Fruit fly (Drosophila melanogaster) whole organism, adult: Measurements from ENCODE around the gene ihog.
A peak's percentile ranks its signal among the peaks of the same experiment; 100 is the strongest.

Source experiments
- CG11617 ChIP-seq: fragments of 200-800 bp; sonication (Bioruptor generic); optimal IDR thresholded peaks from 2 replicates; lab custom pipeline; 2017; ENCODE audit warnings: mild to moderate bottlenecking, missing biosample characterization, missing genetic modification reagents, missing genetic modification characterization
- CG14711 ChIP-seq: fragments of 200-800 bp; sonication (Bioruptor generic); optimal IDR thresholded peaks from 2 replicates; lab custom pipeline; 2018; ENCODE audit warnings: missing biosample characterization, mild to moderate bottlenecking, missing genetic modification characterization, moderate library complexity
- CG5204 ChIP-seq: fragments of 200-800 bp; sonication (Bioruptor generic); optimal IDR thresholded peaks from 2 replicates; lab custom pipeline; 2016; ENCODE audit warnings: missing biosample characterization, missing genetic modification characterization
- CG7101 ChIP-seq: fragments of 200-800 bp; sonication (Bioruptor generic); optimal IDR thresholded peaks from 2 replicates; lab custom pipeline; 2018; ENCODE audit warnings: missing biosample characterization, mild to moderate bottlenecking, missing genetic modification characterization, moderate library complexity
- Crg-1 ChIP-seq: fragments of 200-800 bp; sonication (Bioruptor generic); optimal IDR thresholded peaks from 2 replicates; lab custom pipeline; 2016; ENCODE audit warnings: missing biosample characterization, missing genetic modification characterization
- Hr96 ChIP-seq: fragments of 200-800 bp; sonication (Bioruptor generic); optimal IDR thresholded peaks from 2 replicates; lab custom pipeline; 2016; ENCODE audit warnings: missing biosample characterization, missing genetic modification characterization
- bab1 ChIP-seq: fragments of 200-800 bp; sonication (Bioruptor generic); optimal IDR thresholded peaks from 3 replicates; lab custom pipeline; 2019; ENCODE audit warnings: missing biosample characterization, mild to moderate bottlenecking, missing genetic modification characterization, moderate library complexity
- cic ChIP-seq: fragments of 200-800 bp; sonication (Bioruptor generic); optimal IDR thresholded peaks from 2 replicates; lab custom pipeline; 2017; ENCODE audit warnings: missing biosample characterization, mild to moderate bottlenecking, missing genetic modification characterization, moderate library complexity
- kay ChIP-seq: fragments of 200-800 bp; sonication (Bioruptor generic); peaks from one replicate; lab custom pipeline; 2016; ENCODE audit warnings: missing biosample characterization, missing genetic modification characterization, borderline replicate concordance
- ovo ChIP-seq: fragments of 200-800 bp; sonication (Bioruptor generic); optimal IDR thresholded peaks from 2 replicates; lab custom pipeline; 2016; ENCODE audit warnings: missing biosample characterization, missing genetic modification characterization
- tj ChIP-seq: fragments of 200-800 bp; sonication (Bioruptor generic); optimal IDR thresholded peaks from 3 replicates; lab custom pipeline; 2017; ENCODE audit warnings: missing biosample characterization, mild to moderate bottlenecking, missing genetic modification characterization, moderate library complexity
- toe ChIP-seq: fragments of 200-800 bp; sonication (Bioruptor generic); optimal IDR thresholded peaks from 2 replicates; lab custom pipeline; 2016; ENCODE audit warnings: missing biosample characterization, missing genetic modification characterization

DNA sequence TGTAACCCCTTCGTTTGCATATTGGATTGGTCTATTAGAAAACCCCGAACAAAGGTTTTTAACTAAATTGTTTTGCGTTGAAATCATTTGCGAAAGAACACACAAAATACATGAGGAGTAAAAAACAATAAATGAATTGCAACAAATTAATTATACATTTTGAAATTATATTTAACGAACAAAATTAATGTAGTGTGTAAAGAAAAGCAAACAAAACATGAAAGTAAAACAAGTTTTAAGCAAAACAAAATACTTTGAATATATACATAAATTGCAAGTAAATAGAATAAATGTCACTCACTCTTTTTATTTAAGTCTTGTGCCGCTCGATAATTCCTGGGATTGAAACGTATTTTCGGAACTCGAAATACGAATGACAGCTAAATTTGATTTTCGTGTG lies 16.8 kb downstream of the ihog start, which contains the start of gene CG43232:
- TF ChIP-seq bab1 (GFP tag; lab: Kevin White, UChicago) (no peak), CG11617 (no peak), CG7101 (tag; lab: Kevin White, UChicago) (no peak), CG5204 (GFP tag; lab: Kevin White, UChicago) (no peak), cic (no peak), kay (GFP tag; lab: Kevin White, UChicago) (peak; percentile 78), ovo (GFP tag; lab: Kevin White, UChicago) (no peak), toe (GFP tag; lab: Kevin White, UChicago) (no peak), CG14711 (tag; lab: Kevin White, UChicago) (no peak), Hr96 (GFP tag; lab: Kevin White, UChicago) (no peak), tj (GFP tag; lab: Kevin White, UChicago) (no peak), Crg-1 (no peak)
